Fruit fly (Drosophila melanogaster) whole organism, embryonic: ENCODE data around the gene Tsen34.

Experiments
- ATbp ChIP-seq: fragments of 200-800 bp; sonication (Bioruptor generic); optimal IDR thresholded peaks from 2 replicates; lab custom pipeline; 2017; ENCODE audit warnings: missing biosample characterization, mild to moderate bottlenecking, missing genetic modification characterization, missing genetic modification reagents
- Abd-B ChIP-seq: fragments of 200-800 bp; sonication (Bioruptor generic); optimal IDR thresholded peaks from 2 replicates; lab custom pipeline; 2018; ENCODE audit warnings: missing biosample characterization, mild to moderate bottlenecking, missing genetic modification characterization, moderate library complexity
- Antp ChIP-seq: fragments of 200-800 bp; sonication (Bioruptor generic); optimal IDR thresholded peaks from 3 replicates; lab custom pipeline; 2016; ENCODE audit warnings: missing biosample characterization, missing genetic modification characterization
- Atf6 ChIP-seq: fragments of 200-800 bp; sonication (Bioruptor generic); IDR thresholded peaks from 2 replicates; pipeline ENCODE4 v1.3.6; 2022; ENCODE audit warnings: missing biosample characterization, missing genetic modification characterization
- Blimp-1 ChIP-seq: fragments of 200-800 bp; sonication (Bioruptor generic); optimal IDR thresholded peaks from 3 replicates; lab custom pipeline; 2018; ENCODE audit warnings: missing biosample characterization, missing genetic modification characterization, mild to moderate bottlenecking, moderate library complexity, missing genetic modification reagents
- CG10543 ChIP-seq: fragments of 200-800 bp; sonication (Bioruptor generic); optimal IDR thresholded peaks from 3 replicates; lab custom pipeline; 2017; ENCODE audit warnings: missing biosample characterization, mild to moderate bottlenecking, missing genetic modification characterization, moderate library complexity
- CG10565 ChIP-seq: fragments of 200-800 bp; sonication (Bioruptor generic); optimal IDR thresholded peaks from 3 replicates; lab custom pipeline; 2016; ENCODE audit warnings: missing biosample characterization, mild to moderate bottlenecking, missing genetic modification characterization
- CG11560 ChIP-seq: fragments of 200-800 bp; sonication (Bioruptor generic); IDR thresholded peaks from 3 replicates; pipeline ENCODE4 v1.3.6; 2022; ENCODE audit warnings: missing biosample characterization, missing genetic modification characterization
- CG13775 ChIP-seq: fragments of 200-800 bp; sonication (Bioruptor generic); optimal IDR thresholded peaks from 3 replicates; lab custom pipeline; 2017; ENCODE audit warnings: missing biosample characterization, mild to moderate bottlenecking, missing genetic modification characterization
- CG1529 ChIP-seq: fragments of 200-800 bp; sonication (Bioruptor generic); optimal IDR thresholded peaks from 3 replicates; lab custom pipeline; 2018; ENCODE audit warnings: missing biosample characterization, missing genetic modification characterization
- CG16863 ChIP-seq: fragments of 200-800 bp; sonication (Bioruptor generic); optimal IDR thresholded peaks from 3 replicates; lab custom pipeline; 2016; ENCODE audit warnings: missing biosample characterization, missing genetic modification characterization
- CG17359 ChIP-seq: fragments of 200-800 bp; sonication (Bioruptor generic); optimal IDR thresholded peaks from 3 replicates; lab custom pipeline; 2018; ENCODE audit warnings: missing biosample characterization, mild to moderate bottlenecking, missing genetic modification characterization, moderate library complexity
- CG17612 ChIP-seq: fragments of 200-800 bp; sonication (Bioruptor generic); IDR thresholded peaks from 2 replicates; pipeline ENCODE4 v1.3.6; 2022; ENCODE audit warnings: missing biosample characterization, missing genetic modification characterization
- CG18011 ChIP-seq: fragments of 200-800 bp; sonication (Bioruptor generic); optimal IDR thresholded peaks from 2 replicates; lab custom pipeline; 2017; ENCODE audit warnings: missing biosample characterization, missing genetic modification characterization, mild to moderate bottlenecking, moderate library complexity, missing genotype
- CG2202 ChIP-seq: fragments of 200-800 bp; sonication (Bioruptor generic); optimal IDR thresholded peaks from 2 replicates; lab custom pipeline; 2018; ENCODE audit warnings: missing biosample characterization, mild to moderate bottlenecking, missing genetic modification characterization
- CG2678 ChIP-seq: fragments of 200-800 bp; sonication (Bioruptor generic); optimal IDR thresholded peaks from 3 replicates; lab custom pipeline; 2019; ENCODE audit warnings: missing biosample characterization, mild to moderate bottlenecking, missing genetic modification characterization, moderate library complexity
- CG3281 ChIP-seq: fragments of 200-800 bp; sonication (Bioruptor generic); optimal IDR thresholded peaks from 3 replicates; lab custom pipeline; 2017; ENCODE audit warnings: missing biosample characterization, mild to moderate bottlenecking, missing genetic modification characterization
- CG33213 ChIP-seq: fragments of 200-800 bp; sonication (Bioruptor generic); optimal IDR thresholded peaks from 3 replicates; lab custom pipeline; 2016; ENCODE audit warnings: missing biosample characterization, missing genetic modification characterization
- CG5245 ChIP-seq: fragments of 200-800 bp; sonication (Bioruptor generic); optimal IDR thresholded peaks from 3 replicates; lab custom pipeline; 2016; ENCODE audit warnings: missing biosample characterization, missing genetic modification characterization
- CG6254 ChIP-seq: fragments of 200-800 bp; sonication (Bioruptor generic); optimal IDR thresholded peaks from 3 replicates; lab custom pipeline; 2017; ENCODE audit warnings: mild to moderate bottlenecking, missing biosample characterization, missing genetic modification reagents, missing genetic modification characterization
- CG6689 ChIP-seq: fragments of 200-800 bp; sonication (Bioruptor generic); IDR thresholded peaks from 2 replicates; pipeline ENCODE4 v1.3.6; 2022; ENCODE audit warnings: missing biosample characterization, missing genetic modification characterization
- CG6765 ChIP-seq: fragments of 200-800 bp; sonication (Bioruptor generic); optimal IDR thresholded peaks from 3 replicates; lab custom pipeline; 2017; ENCODE audit warnings: missing biosample characterization, mild to moderate bottlenecking, missing genetic modification characterization
- CG6854 ChIP-seq: fragments of 200-800 bp; sonication (Bioruptor generic); optimal IDR thresholded peaks from 3 replicates; lab custom pipeline; 2017; ENCODE audit warnings: missing biosample characterization, mild to moderate bottlenecking, missing genetic modification characterization
- CG8290 ChIP-seq, 3 experiments: fragments of 200-800 bp; sonication (Bioruptor generic); optimal IDR thresholded peaks; 2 replicates each; lab custom pipeline; 2016 to 2019; ENCODE audit warnings: missing biosample characterization in 3 of 3, missing genetic modification characterization in 3 of 3, mild to moderate bottlenecking in 2 of 3, moderate library complexity in 1 of 3
- Camta ChIP-seq: fragments of 200-800 bp; sonication (Bioruptor generic); optimal IDR thresholded peaks from 2 replicates; lab custom pipeline; 2016; ENCODE audit warnings: missing biosample characterization, missing genetic modification characterization
- Doc2 ChIP-seq: fragments of 200-800 bp; sonication (Bioruptor generic); IDR thresholded peaks from 2 replicates; pipeline ENCODE4 v1.3.6; 2022; ENCODE audit warnings: missing biosample characterization, missing genetic modification characterization
- Fer2 ChIP-seq: fragments of 200-800 bp; sonication (Bioruptor generic); optimal IDR thresholded peaks from 2 replicates; lab custom pipeline; 2018; ENCODE audit warnings: missing biosample characterization, mild to moderate bottlenecking, missing genetic modification characterization, moderate library complexity
- Gug ChIP-seq: fragments of 200-800 bp; sonication (Bioruptor generic); IDR thresholded peaks from 4 replicates; pipeline ENCODE4 v1.3.6; 2022; ENCODE audit warnings: missing biosample characterization, missing genetic modification characterization
- HLH4C ChIP-seq: fragments of 200-800 bp; sonication (Bioruptor generic); IDR thresholded peaks from 3 replicates; pipeline ENCODE4 v1.3.6; 2022; ENCODE audit warnings: missing biosample characterization, missing genetic modification characterization; ENCODE audit not compliant: partially characterized antibody
- HLHmδ ChIP-seq: fragments of 200-800 bp; sonication (Bioruptor generic); optimal IDR thresholded peaks from 2 replicates; lab custom pipeline; 2018; ENCODE audit warnings: missing biosample characterization, mild to moderate bottlenecking, missing genetic modification characterization, moderate library complexity
- Lim3 ChIP-seq: fragments of 200-800 bp; sonication (Bioruptor generic); IDR thresholded peaks from 2 replicates; pipeline ENCODE4 v1.3.6; 2022; ENCODE audit warnings: missing biosample characterization, missing genetic modification characterization
- Med ChIP-seq: fragments of 200-800 bp; sonication (Bioruptor generic); peaks from one replicate; lab custom pipeline; 2016; ENCODE audit warnings: missing biosample characterization, missing genetic modification characterization, mild to moderate bottlenecking, inconsistent platforms, moderate library complexity
- Meics ChIP-seq: fragments of 200-800 bp; sonication (Bioruptor generic); optimal IDR thresholded peaks from 2 replicates; lab custom pipeline; 2017; ENCODE audit warnings: missing biosample characterization, mild to moderate bottlenecking, missing genetic modification characterization
- Rx ChIP-seq: fragments of 200-800 bp; sonication (Bioruptor generic); IDR thresholded peaks from 2 replicates; pipeline ENCODE4 v1.3.6; 2022; ENCODE audit warnings: missing biosample characterization, missing genetic modification characterization
- Six4 ChIP-seq: fragments of 200-800 bp; sonication (Bioruptor generic); optimal IDR thresholded peaks from 2 replicates; lab custom pipeline; 2016; ENCODE audit warnings: missing biosample characterization, missing genetic modification characterization
- Sry-δ ChIP-seq: fragments of 200-800 bp; sonication (Bioruptor generic); optimal IDR thresholded peaks from 2 replicates; lab custom pipeline; 2016; ENCODE audit warnings: missing biosample characterization, missing genetic modification characterization
- Xbp1 ChIP-seq: fragments of 200-800 bp; sonication (Bioruptor generic); optimal IDR thresholded peaks from 3 replicates; lab custom pipeline; 2016; ENCODE audit warnings: missing biosample characterization, mild to moderate bottlenecking, missing genetic modification characterization
- abd-A ChIP-seq: fragments of 200-800 bp; sonication (Bioruptor generic); optimal IDR thresholded peaks from 3 replicates; lab custom pipeline; 2019; ENCODE audit warnings: missing biosample characterization, mild to moderate bottlenecking, missing genetic modification characterization, moderate library complexity
- aop ChIP-seq: fragments of 200-800 bp; sonication (Bioruptor generic); IDR thresholded peaks from 2 replicates; pipeline ENCODE4 v1.3.6; 2022; ENCODE audit warnings: missing biosample characterization, missing genetic modification characterization
- bcd ChIP-seq: fragments of 200-800 bp; sonication (Bioruptor generic); optimal IDR thresholded peaks from 2 replicates; lab custom pipeline; 2017; ENCODE audit warnings: missing biosample characterization, mild to moderate bottlenecking, missing genetic modification characterization
- cas ChIP-seq: fragments of 200-800 bp; sonication (Bioruptor generic); IDR thresholded peaks from 2 replicates; pipeline ENCODE4 v1.3.6; 2022; ENCODE audit warnings: missing biosample characterization, missing genetic modification characterization
- caup ChIP-seq: fragments of 200-800 bp; sonication (Bioruptor generic); optimal IDR thresholded peaks from 3 replicates; lab custom pipeline; 2017; ENCODE audit warnings: missing biosample characterization, mild to moderate bottlenecking, missing genetic modification characterization, moderate library complexity; ENCODE audit not compliant: severe bottlenecking
- ems ChIP-seq: fragments of 200-800 bp; sonication (Bioruptor generic); optimal IDR thresholded peaks from 3 replicates; lab custom pipeline; 2016; ENCODE audit warnings: missing biosample characterization, missing genetic modification characterization
- lilli ChIP-seq: fragments of 200-800 bp; sonication (Bioruptor generic); optimal IDR thresholded peaks from 3 replicates; lab custom pipeline; 2016; ENCODE audit warnings: missing biosample characterization, missing genetic modification characterization
- pb ChIP-seq: fragments of 200-800 bp; sonication (Bioruptor generic); optimal IDR thresholded peaks from 3 replicates; lab custom pipeline; 2016; ENCODE audit warnings: missing biosample characterization, missing genetic modification characterization
- sens-2 ChIP-seq: fragments of 200-800 bp; sonication (Bioruptor generic); IDR thresholded peaks from 2 replicates; pipeline ENCODE4 v1.3.6; 2022; ENCODE audit warnings: missing biosample characterization, missing genetic modification characterization
- slbo ChIP-seq: fragments of 200-800 bp; sonication (Bioruptor generic); IDR thresholded peaks from 2 replicates; pipeline ENCODE4 v1.3.6; 2022; ENCODE audit warnings: missing biosample characterization, missing genetic modification characterization
- trem ChIP-seq: fragments of 200-800 bp; optimal IDR thresholded peaks from 3 replicates; lab custom pipeline; 2019; ENCODE audit warnings: missing biosample characterization, mild to moderate bottlenecking, missing genetic modification characterization, moderate library complexity
- unpg ChIP-seq: fragments of 200-800 bp; sonication (Bioruptor generic); optimal IDR thresholded peaks from 3 replicates; lab custom pipeline; 2018; ENCODE audit warnings: missing biosample characterization, mild to moderate bottlenecking, missing genetic modification characterization, moderate library complexity
- wdn ChIP-seq: fragments of 200-800 bp; sonication (Bioruptor generic); IDR thresholded peaks from 2 replicates; pipeline ENCODE4 v1.3.6; 2022; ENCODE audit warnings: missing biosample characterization, missing genetic modification characterization

Tsen34 gene

dm6 chr3L:14784949-14785408, 23.3 kb upstream of the Tsen34 start (continued):
- TF ChIP-seq CG33213 (peak; percentile 90), unpg (GFP tag; lab: Kevin White, UChicago) (peak; percentile 96), CG2202 (tag; lab: Kevin White, UChicago) (peak; percentile 96), Atf6 (GFP tag; lab: Robert Waterston, UW) (peak; percentile 95), CG10543 (GFP tag; lab: Kevin White, UChicago) (peak; percentile 98), bcd (peak; percentile 98), CG8290 (GFP tag; optimal IDR thresholded peaks at IDR 0.05; lab: Kevin White, UChicago) (peak; percentile 95), CG8290 (tag; optimal IDR thresholded peaks at IDR 0.05; lab: Kevin White, UChicago) (peak; percentile 74 to 91), Gug (peak; percentile 75), aop (GFP tag; lab: Robert Waterston, UW) (peak; percentile 59; the same call in 1 of the 2 replicates), CG5245 (GFP tag; lab: Kevin White, UChicago) (peak; percentile 95), Med (peak; percentile 99), Sry-δ (GFP tag; lab: Kevin White, UChicago) (peak; percentile 62), wdn (GFP tag; lab: Robert Waterston, UW) (peak; percentile 80), abd-A (tag; lab: Kevin White, UChicago) (peak; percentile 80), Lim3 (peak; percentile 84), Antp (GFP tag; lab: Kevin White, UChicago) (peak; percentile 90), Meics (GFP tag; lab: Kevin White, UChicago) (peak; percentile 98), sens-2 (GFP tag; lab: Robert Waterston, UW) (peak; percentile 71; the same call in 1 of the 2 replicates), HLH4C (GFP tag; lab: Robert Waterston, UW) (no peak), CG3281 (peak; percentile 98), lilli (GFP tag; lab: Kevin White, UChicago) (peak; percentile 96), CG6689 (GFP tag; lab: Robert Waterston, UW) (peak; percentile 96), Six4 (GFP tag; lab: Kevin White, UChicago) (peak; percentile 91), CG6254 (GFP tag; lab: Kevin White, UChicago) (peak; percentile 96), CG10565 (GFP tag; lab: Kevin White, UChicago) (peak; percentile 92), ATbp (GFP tag; lab: Kevin White, UChicago) (peak; percentile 92), caup (GFP tag; lab: Kevin White, UChicago) (peak; percentile 96), CG16863 (GFP tag; lab: Kevin White, UChicago) (peak; percentile 94), Doc2 (GFP tag; lab: Robert Waterston, UW) (peak; percentile 61; the same call in 1 of the 2 replicates), slbo (GFP tag; lab: Robert Waterston, UW) (peak; percentile 92), CG1529 (GFP tag; lab: Kevin White, UChicago) (peak; percentile 97), pb (GFP tag; lab: Kevin White, UChicago) (peak; percentile 91), Abd-B (GFP tag; lab: Kevin White, UChicago) (peak; percentile 97), CG11560 (tag; lab: Robert Waterston, UW) (peak; percentile 81), CG17359 (tag; lab: Kevin White, UChicago) (peak; percentile 96), cas (GFP tag; lab: Robert Waterston, UW) (peak; percentile 60), CG18011 (GFP tag; lab: Kevin White, UChicago) (peak; percentile 86), Camta (GFP tag; lab: Kevin White, UChicago) (peak; percentile 95), Fer2 (peak; percentile 89), CG17612 (GFP tag; lab: Robert Waterston, UW) (peak; percentile 73), Xbp1 (peak; percentile 96), trem (peak; percentile 95), CG2678 (tag; lab: Kevin White, UChicago) (peak; percentile 99), CG6765 (GFP tag; lab: Kevin White, UChicago) (peak; percentile 97), CG6854 (GFP tag; lab: Kevin White, UChicago) (peak; percentile 97), Rx (peak; percentile 83; the same call in 1 of the 2 replicates), HLHmδ (GFP tag; lab: Kevin White, UChicago) (no peak), CG13775 (GFP tag; lab: Kevin White, UChicago) (peak; percentile 97), Blimp-1 (GFP tag; lab: Kevin White, UChicago) (peak; percentile 95), ems (GFP tag; lab: Kevin White, UChicago) (peak; percentile 93)
